Fruit fly (Drosophila melanogaster) whole organism: ENCODE measurements around the gene Ltn1.

Experiments
- Dll ChIP-seq: fragments of >200 bp; optimal IDR thresholded peaks from 2 replicates; lab custom pipeline; 2017
- EcR ChIP-seq, 2 experiments: fragments of >200 bp; optimal IDR thresholded peaks; 2 replicates each; lab custom pipeline; 2017; ENCODE audit warnings: missing biosample characterization in 2 of 2, missing genetic modification characterization in 2 of 2, missing genetic modification reagents in 2 of 2
- pan ChIP-seq: fragments of >200 bp; optimal IDR thresholded peaks from 2 replicates; lab custom pipeline; 2017

- TF ChIP-seq Dll (lab: Kevin White, UChicago) (no peak), pan (lab: Kevin White, UChicago) (no peak), EcR (GFP tag; optimal IDR thresholded peaks at IDR 0.05; lab: Kevin White, UChicago) (no peak)
Observed at dm6 chr3L:19497623-19498022, 54.5 kb downstream of the Ltn1 start, which contains the start of gene CG9449.
